Worm (Caenorhabditis elegans): ENCODE measurements around the gene eif-1.A.

Gene eif-1.A

DNA sequence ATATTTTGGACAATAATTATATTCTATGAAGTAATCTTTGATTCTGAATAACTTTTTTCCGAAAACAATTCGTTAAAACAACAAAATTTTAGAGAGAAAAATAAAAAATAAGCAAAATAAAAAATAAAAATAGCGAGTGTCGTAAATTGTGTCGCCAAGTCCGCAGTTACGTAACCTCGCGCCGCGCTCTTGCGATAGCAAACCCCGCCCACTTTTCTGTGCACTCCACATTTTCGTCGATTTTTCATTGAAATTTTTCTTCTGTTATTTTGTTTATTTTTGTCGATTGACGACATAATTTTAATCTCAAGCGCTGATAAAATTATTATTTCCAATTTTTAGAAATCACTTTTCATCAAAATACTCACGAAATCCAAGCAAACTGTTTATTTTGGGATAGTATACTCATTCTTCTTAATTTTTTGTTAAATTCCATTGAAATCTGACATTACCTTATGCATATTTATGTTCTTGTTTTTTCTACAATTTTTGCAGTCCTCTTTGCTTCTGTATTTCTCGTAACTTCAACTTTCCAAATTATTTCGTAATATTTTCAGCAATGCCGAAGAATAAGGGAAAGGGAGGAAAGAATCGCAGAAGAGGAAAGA is at the start of gene eif-1.A:
Gene eif-1.A, plus strand, starts transcription at position 558 of the 608 bp plus-strand sequence.
- TF ChIP-seq ces-1 (GFP tag; optimal IDR thresholded peaks at IDR 0.05) (no peak), blmp-1 (tag; optimal IDR thresholded peaks at IDR 0.05) (no peak), nhr-12 (tag; optimal IDR thresholded peaks at IDR 0.05) (no peak), pha-4 (tag; optimal IDR thresholded peaks at IDR 0.05) (peak; percentile 33), nhr-2 (tag; optimal IDR thresholded peaks at IDR 0.05) (no peak), flh-1 (GFP tag; optimal IDR thresholded peaks at IDR 0.05) (no peak), nhr-237 (tag; optimal IDR thresholded peaks at IDR 0.05) (peak; percentile 41), ceh-83 (GFP tag; optimal IDR thresholded peaks at IDR 0.05) (no peak), tbx-8 (GFP tag; optimal IDR thresholded peaks at IDR 0.05) (no peak), unc-120 (tag; optimal IDR thresholded peaks at IDR 0.05; ENCODE audit: poor library complexity, severe bottlenecking) (no peak), M03D4.4 (tag; optimal IDR thresholded peaks at IDR 0.05) (no peak), lin-13 (tag; optimal IDR thresholded peaks at IDR 0.05) (peak; percentile 44), ceh-43 (GFP tag; optimal IDR thresholded peaks at IDR 0.05) (no peak), ceh-39 (tag; optimal IDR thresholded peaks at IDR 0.05) (peak; percentile 5), lsy-2 (tag; optimal IDR thresholded peaks at IDR 0.05) (peak; percentile 75), mls-2 (tag; optimal IDR thresholded peaks at IDR 0.05) (peak; percentile 2), elt-3 (tag; optimal IDR thresholded peaks at IDR 0.05) (no peak), unc-62 (GFP tag; optimal IDR thresholded peaks at IDR 0.05) (no peak), ham-2 (GFP tag; optimal IDR thresholded peaks at IDR 0.05) (peak; percentile 11), mab-5 (tag; optimal IDR thresholded peaks at IDR 0.05) (no peak), cnd-1 (tag; optimal IDR thresholded peaks at IDR 0.05) (no peak), lin-32 (GFP tag; optimal IDR thresholded peaks at IDR 0.05) (no peak), nhr-28 (tag; optimal IDR thresholded peaks at IDR 0.05) (no peak), nhr-76 (tag; optimal IDR thresholded peaks at IDR 0.05) (no peak), sptf-1 (tag; optimal IDR thresholded peaks at IDR 0.05) (peak; percentile 22), sem-2 (GFP tag; optimal IDR thresholded peaks at IDR 0.05) (no peak), hlh-1 (tag; optimal IDR thresholded peaks at IDR 0.05) (peak; percentile 50), snpc-4 (tag; optimal IDR thresholded peaks at IDR 0.05) (no peak), zip-8 (tag; optimal IDR thresholded peaks at IDR 0.05) (no peak), drap-1 (GFP tag; optimal IDR thresholded peaks at IDR 0.05) (peak; percentile 3), unc-39 (tag; optimal IDR thresholded peaks at IDR 0.05) (no peak), ztf-11 (tag; optimal IDR thresholded peaks at IDR 0.05) (no peak), mep-1 (tag; optimal IDR thresholded peaks at IDR 0.05) (peak; percentile 79), elt-1 (tag; optimal IDR thresholded peaks at IDR 0.05; ENCODE audit: borderline replicate concordance, insufficient read depth) (no peak), bed-3 (GFP tag; optimal IDR thresholded peaks at IDR 0.05) (no peak)

DNA sequence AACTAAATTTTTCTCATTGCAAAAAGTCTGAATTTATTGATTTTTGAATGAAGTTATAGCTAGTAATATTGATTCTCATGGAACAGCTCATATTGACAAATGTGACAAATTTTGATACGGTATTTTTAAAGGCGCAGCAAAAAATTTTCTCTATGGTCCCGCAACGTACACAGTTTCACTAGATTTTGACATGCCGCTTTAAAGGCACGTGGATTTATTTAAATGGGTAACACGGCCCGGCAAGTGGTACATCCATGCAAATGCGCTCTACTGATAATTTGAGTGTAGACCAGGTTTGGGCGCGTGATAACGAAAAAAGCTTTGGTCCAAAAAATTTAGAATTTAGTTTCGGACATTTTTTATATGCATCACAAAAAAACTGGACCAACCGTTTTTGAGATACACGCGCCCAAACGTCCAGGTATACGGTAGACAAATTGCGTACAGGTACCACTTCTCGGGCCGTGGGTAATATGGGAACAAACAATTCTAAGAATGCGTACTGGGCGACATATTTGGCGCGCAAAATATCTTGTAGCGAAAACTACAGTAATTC is 47.7 kb upstream of the eif-1.A start:
- peak; percentile 4 for TF ChIP-seq lsy-2 (tag; optimal IDR thresholded peaks at IDR 0.05)

DNA sequence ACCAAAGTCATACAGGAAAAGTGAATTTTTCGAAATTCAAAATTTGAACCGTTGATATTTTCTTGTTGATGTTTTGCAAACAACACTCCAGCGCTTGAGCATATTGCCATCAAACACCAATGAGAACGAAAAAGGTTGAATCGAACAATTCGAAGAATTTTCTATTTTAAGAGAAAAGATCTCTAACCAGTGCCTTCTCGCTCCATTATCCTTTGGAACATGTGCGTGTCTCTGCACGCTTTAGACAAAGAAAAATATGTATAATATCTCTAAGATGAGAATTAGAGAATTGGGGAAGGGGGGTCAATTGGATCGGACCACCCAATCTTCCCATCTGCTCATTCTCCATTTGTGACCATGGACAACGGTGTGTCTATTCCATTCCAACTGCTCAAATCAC is 46.9 kb upstream of the eif-1.A start, which contains the start of gene Y17G9B.2:
Gene Y17G9B.2, plus strand, starts transcription at position 301 of the 400 bp plus-strand sequence.
- TF ChIP-seq zip-8 (tag; optimal IDR thresholded peaks at IDR 0.05): no peak
- TF ChIP-seq M03D4.4 (tag; optimal IDR thresholded peaks at IDR 0.05): no peak
- no peak for TF ChIP-seq nhr-76 (tag; optimal IDR thresholded peaks at IDR 0.05)
- TF ChIP-seq tbx-8 (GFP tag; optimal IDR thresholded peaks at IDR 0.05): no peak

DNA sequence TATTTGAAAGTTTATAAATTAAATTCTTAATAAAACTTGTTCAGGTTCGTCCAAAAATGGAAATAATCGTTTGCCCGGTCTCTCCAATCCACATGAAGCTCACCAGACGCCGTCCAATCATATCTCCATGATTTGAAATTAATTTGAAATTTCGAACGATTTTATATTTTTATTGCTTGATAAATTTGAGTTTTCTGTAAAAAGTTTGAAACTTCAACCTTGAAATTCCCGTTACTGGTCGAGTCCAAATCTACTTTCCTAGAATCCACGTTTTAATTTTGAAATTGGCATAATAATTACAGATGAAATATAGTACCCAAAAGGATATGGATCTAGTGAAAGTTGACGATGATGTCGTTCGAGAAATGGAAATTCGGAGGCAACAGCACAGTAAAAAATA is 46.3 kb upstream of the eif-1.A start, which contains the start of gene npp-26:
Gene npp-26, plus strand, starts transcription at position 301 of the 400 bp plus-strand sequence.
- no peak for TF ChIP-seq snpc-4 (tag; optimal IDR thresholded peaks at IDR 0.05)
- TF ChIP-seq lsy-2 (tag; optimal IDR thresholded peaks at IDR 0.05): no peak
- no peak for TF ChIP-seq drap-1 (GFP tag; optimal IDR thresholded peaks at IDR 0.05)
- no peak for TF ChIP-seq bed-3 (GFP tag; optimal IDR thresholded peaks at IDR 0.05)
- TF ChIP-seq M03D4.4 (tag; optimal IDR thresholded peaks at IDR 0.05): no peak
